Worm (Caenorhabditis elegans): ENCODE measurements around the gene zif-1.

zif-1 gene

DNA sequence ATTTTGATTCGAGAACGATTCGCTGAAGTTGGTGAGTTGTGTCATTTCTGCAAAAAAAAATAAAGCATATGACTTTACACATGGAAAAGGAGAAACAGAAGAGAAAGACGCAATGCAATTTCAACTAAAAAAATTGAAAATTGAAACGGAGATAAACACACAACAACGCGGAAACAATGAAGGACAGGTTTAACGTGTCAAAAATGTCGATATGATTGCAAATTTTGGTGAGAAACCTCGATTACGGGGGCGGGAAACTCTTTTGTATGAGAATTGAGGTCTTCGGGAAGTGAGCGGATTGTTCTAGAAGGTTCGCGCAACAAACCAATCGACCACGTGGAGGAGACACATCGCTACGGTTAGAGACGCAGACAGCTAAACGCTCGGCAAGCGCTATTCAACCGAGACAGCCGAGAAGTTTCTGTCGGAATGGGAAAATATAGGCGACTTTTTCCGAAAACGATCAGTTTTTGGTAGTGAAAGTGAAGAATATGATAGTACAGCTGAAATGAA, 51.2 kb downstream of the zif-1 start, which contains the start of gene R107.5:
Gene R107.5 (minus strand): TSS at position 51 of the 513 bp plus-strand sequence.
- no peak for TF ChIP-seq mbf-1 (tag; optimal IDR thresholded peaks at IDR 0.05)
- peak; percentile 75 for TF ChIP-seq nhr-6 (tag; optimal IDR thresholded peaks at IDR 0.05)
- no peak for TF ChIP-seq aly-2 (tag; optimal IDR thresholded peaks at IDR 0.05)
- TF ChIP-seq ceh-16 (tag; optimal IDR thresholded peaks at IDR 0.05) = peak; percentile 13
- peak; percentile 82 for TF ChIP-seq egl-27 (tag; optimal IDR thresholded peaks at IDR 0.05)
- TF ChIP-seq ztf-1 (GFP tag; conservative IDR thresholded peaks at IDR 0.05) = peak; percentile 97
- peak; percentile 37 for TF ChIP-seq zag-1 (tag; optimal IDR thresholded peaks at IDR 0.05)
- peak; percentile 87 for TF ChIP-seq sma-9 (GFP tag; optimal IDR thresholded peaks at IDR 0.05)
- TF ChIP-seq sma-9 (tag; optimal IDR thresholded peaks at IDR 0.05) = no peak
- peak; percentile 90 for TF ChIP-seq blmp-1 (tag; optimal IDR thresholded peaks at IDR 0.05; ENCODE audit: insufficient read depth)
- TF ChIP-seq unc-39 (tag; optimal IDR thresholded peaks at IDR 0.05) = no peak
- peak; percentile 95 for TF ChIP-seq F13H6.1 (tag; optimal IDR thresholded peaks at IDR 0.05)
- peak; percentile 80 to 92 for TF ChIP-seq lsy-2 (tag; optimal IDR thresholded peaks at IDR 0.05)
- TF ChIP-seq peb-1 (tag; optimal IDR thresholded peaks at IDR 0.05) = no peak
- TF ChIP-seq mdl-1 (tag; optimal IDR thresholded peaks at IDR 0.05) = peak; percentile 88 to 96
- TF ChIP-seq nhr-77 (tag; optimal IDR thresholded peaks at IDR 0.05) = no peak
- peak; percentile 1 for TF ChIP-seq nhr-12 (tag; optimal IDR thresholded peaks at IDR 0.05)
- TF ChIP-seq ZK546.5 (tag; optimal IDR thresholded peaks at IDR 0.05) = no peak
- peak; percentile 87 for TF ChIP-seq lin-11 (tag; optimal IDR thresholded peaks at IDR 0.05)
- TF ChIP-seq unc-62 (GFP tag; optimal IDR thresholded peaks at IDR 0.05) = peak; percentile 73
- peak; percentile 98 for TF ChIP-seq sma-3 (GFP tag; optimal IDR thresholded peaks at IDR 0.05)
- TF ChIP-seq nhr-129 (tag; optimal IDR thresholded peaks at IDR 0.05) = peak; percentile 95
- TF ChIP-seq C34F6.9 (tag; optimal IDR thresholded peaks at IDR 0.05) = peak; percentile 97
- peak; percentile 98 for TF ChIP-seq ama-1 (optimal IDR thresholded peaks at IDR 0.05)
- TF ChIP-seq elt-3 (tag; optimal IDR thresholded peaks at IDR 0.05) = no peak
- no peak for TF ChIP-seq ztf-11 (tag; optimal IDR thresholded peaks at IDR 0.05)
- TF ChIP-seq Y55F3AM.14 (GFP tag; optimal IDR thresholded peaks at IDR 0.05) = peak; percentile 95
- peak; percentile 91 for TF ChIP-seq fos-1 (tag; optimal IDR thresholded peaks at IDR 0.05)
- TF ChIP-seq nhr-237 (tag; optimal IDR thresholded peaks at IDR 0.05) = no peak
- TF ChIP-seq gmeb-1 (tag; optimal IDR thresholded peaks at IDR 0.05) = peak; percentile 82
- TF ChIP-seq crh-2 (tag; optimal IDR thresholded peaks at IDR 0.05) = peak; percentile 98
- TF ChIP-seq unc-55 (GFP tag; optimal IDR thresholded peaks at IDR 0.05) = peak; percentile 80
- peak; percentile 36 for TF ChIP-seq skn-1 (tag; optimal IDR thresholded peaks at IDR 0.05)
- TF ChIP-seq R02D3.7 (tag; optimal IDR thresholded peaks at IDR 0.05) = no peak
- TF ChIP-seq nhr-21 (tag; optimal IDR thresholded peaks at IDR 0.05) = peak; percentile 96
- TF ChIP-seq lin-39 (tag; optimal IDR thresholded peaks at IDR 0.05) = no peak
- peak; percentile 66 for TF ChIP-seq snpc-4 (tag; optimal IDR thresholded peaks at IDR 0.05)
- TF ChIP-seq ceh-82 (tag; optimal IDR thresholded peaks at IDR 0.05) = no peak
- peak; percentile 92 for TF ChIP-seq sem-4 (tag; optimal IDR thresholded peaks at IDR 0.05)
- no peak for TF ChIP-seq nhr-11 (tag; optimal IDR thresholded peaks at IDR 0.05)
- no peak for TF ChIP-seq alr-1 (tag; optimal IDR thresholded peaks at IDR 0.05)
- TF ChIP-seq nhr-23 (tag; optimal IDR thresholded peaks at IDR 0.05) = no peak
- TF ChIP-seq nhr-25 (tag; optimal IDR thresholded peaks at IDR 0.05) = peak; percentile 96
- no peak for TF ChIP-seq elt-1 (tag; optimal IDR thresholded peaks at IDR 0.05)
- peak; percentile 80 for TF ChIP-seq nhr-10 (tag; optimal IDR thresholded peaks at IDR 0.05)
- peak; percentile 95 for TF ChIP-seq ztf-4 (tag; optimal IDR thresholded peaks at IDR 0.05)
- TF ChIP-seq dmd-4 (tag; optimal IDR thresholded peaks at IDR 0.05) = no peak
- peak; percentile 84 for TF ChIP-seq lin-13 (GFP tag; optimal IDR thresholded peaks at IDR 0.05)
- TF ChIP-seq mab-5 (tag; optimal IDR thresholded peaks at IDR 0.05) = no peak

Measured in whole organism, L2 larva.